Worm (Caenorhabditis elegans): Measurements from ENCODE around the gene F14F8.14.

ce11 chrV:16668473-16668872, 1.9 kb upstream of the F14F8.14 start, which contains the start of gene F14F8.9:
- no peak for TF ChIP-seq lin-15B (tag; optimal IDR thresholded peaks at IDR 0.05)
- TF ChIP-seq nhr-76 (tag; optimal IDR thresholded peaks at IDR 0.05), result no peak
- TF ChIP-seq pha-4 (GFP tag; IDR thresholded peaks at IDR 0.05), result no peak
- TF ChIP-seq pha-4 (tag; optimal IDR thresholded peaks at IDR 0.05), result no peak
- no peak for TF ChIP-seq aha-1 (tag)
- TF ChIP-seq madf-5 (GFP tag; IDR thresholded peaks at IDR 0.05), result no peak
- no peak for TF ChIP-seq ceh-82 (tag; optimal IDR thresholded peaks at IDR 0.05)
- TF ChIP-seq egl-27 (tag; optimal IDR thresholded peaks at IDR 0.05), result no peak
- no peak for TF ChIP-seq T26A8.4 (GFP tag; IDR thresholded peaks at IDR 0.05)
- TF ChIP-seq fos-1 (tag; optimal IDR thresholded peaks at IDR 0.05), result no peak
- no peak for TF ChIP-seq hmg-1.1 (GFP tag; IDR thresholded peaks at IDR 0.05)
- no peak for TF ChIP-seq saeg-2 (GFP tag; IDR thresholded peaks at IDR 0.05)
- TF ChIP-seq aly-2 (tag; optimal IDR thresholded peaks at IDR 0.05), result no peak
- TF ChIP-seq ces-1 (GFP tag; optimal IDR thresholded peaks at IDR 0.05), result no peak
- TF ChIP-seq skn-1 (tag; optimal IDR thresholded peaks at IDR 0.05), result no peak

Data from whole organism, L4 larva.